Worm (Caenorhabditis elegans) whole organism, young adult: ENCODE measurements around the gene cul-4.

Source experiments
- B0035.1 ChIP-seq: sonication (generic microtip); optimal IDR thresholded peaks from 2 replicates; lab custom pipeline; 2016; ENCODE audit warnings: missing genetic modification characterization, mild to moderate bottlenecking, missing compliant biosample characterization, missing genotype, missing genetic modification reagents
- K12H6.12 ChIP-seq: fragments of 200-800 bp; sonication (Bioruptor generic); optimal IDR thresholded peaks from 2 replicates; lab custom pipeline; 2018; ENCODE audit warnings: mild to moderate bottlenecking, missing genetic modification characterization, missing compliant biosample characterization
- Y53G8AR.9 ChIP-seq: fragments of 200-800 bp; sonication (Bioruptor generic); conservative IDR thresholded peaks from 2 replicates; pipeline ENCODE4 v1.3.6; 2022; ENCODE audit warnings: missing genetic modification reagents, missing genetic modification characterization, missing compliant biosample characterization
- aptf-2 ChIP-seq: fragments of 200-800 bp; sonication (Bioruptor generic); conservative IDR thresholded peaks from 2 replicates; pipeline ENCODE4 v1.3.6; 2022; ENCODE audit warnings: missing genetic modification reagents, missing genetic modification characterization, missing compliant biosample characterization
- cebp-2 ChIP-seq: fragments of 200-800 bp; sonication (Bioruptor generic); IDR thresholded peaks from 2 replicates; pipeline ENCODE4 v1.3.6; 2022; ENCODE audit warnings: missing genetic modification characterization, missing compliant biosample characterization
- efl-1 ChIP-seq: fragments of 150-350 bp; optimal IDR thresholded peaks from 2 replicates; lab custom pipeline; 2014; ENCODE audit warnings: missing biosample characterization, missing genetic modification reagents, missing genetic modification characterization
- hmg-20 ChIP-seq: fragments of 200-800 bp; sonication (Bioruptor generic); IDR thresholded peaks from 2 replicates; pipeline ENCODE4 v1.3.6; 2022; ENCODE audit warnings: missing genetic modification reagents, missing genetic modification characterization, missing compliant biosample characterization
- nhr-120 ChIP-seq: fragments of 200-800 bp; sonication (Bioruptor generic); IDR thresholded peaks from 2 replicates; pipeline ENCODE4 v1.3.6; 2022; ENCODE audit warnings: missing genetic modification characterization, missing compliant biosample characterization
- pha-4 ChIP-seq: fragments of 150-350 bp; sonication (generic microtip); optimal IDR thresholded peaks from 2 replicates; lab custom pipeline; 2014; ENCODE audit warnings: missing biosample characterization, missing genetic modification reagents, missing genetic modification characterization
- sdz-38 ChIP-seq: sonication (generic microtip); optimal IDR thresholded peaks from 2 replicates; lab custom pipeline; 2016; ENCODE audit warnings: missing genotype, missing genetic modification characterization, missing compliant biosample characterization
- tlf-1 ChIP-seq: fragments of 200-800 bp; sonication (Bioruptor generic); optimal IDR thresholded peaks from 2 replicates; lab custom pipeline; 2018; ENCODE audit warnings: mild to moderate bottlenecking, missing genetic modification characterization, missing compliant biosample characterization

ce11 chrII:7283063-7283462, 18.8 kb upstream of the cul-4 start:
- no peak for TF ChIP-seq Y53G8AR.9 (GFP tag; lab: Robert Waterston, UW)
- no peak for TF ChIP-seq aptf-2 (GFP tag; lab: Robert Waterston, UW)
- no peak for TF ChIP-seq efl-1
- TF ChIP-seq hmg-20 (GFP tag; lab: Robert Waterston, UW): no peak
- TF ChIP-seq K12H6.12: no peak
- TF ChIP-seq cebp-2: no peak
- TF ChIP-seq pha-4 (tag; lab: Kevin White, UChicago): no peak
- TF ChIP-seq tlf-1 (GFP tag; lab: Kevin White, UChicago): no peak
- no peak for TF ChIP-seq B0035.1 (tag; lab: Kevin White, UChicago)
- TF ChIP-seq sdz-38 (tag; lab: Kevin White, UChicago): no peak
- TF ChIP-seq nhr-120: no peak
